Fruit fly (Drosophila melanogaster): ENCODE results near the gene CG17625.

Gene CG17625

DNA sequence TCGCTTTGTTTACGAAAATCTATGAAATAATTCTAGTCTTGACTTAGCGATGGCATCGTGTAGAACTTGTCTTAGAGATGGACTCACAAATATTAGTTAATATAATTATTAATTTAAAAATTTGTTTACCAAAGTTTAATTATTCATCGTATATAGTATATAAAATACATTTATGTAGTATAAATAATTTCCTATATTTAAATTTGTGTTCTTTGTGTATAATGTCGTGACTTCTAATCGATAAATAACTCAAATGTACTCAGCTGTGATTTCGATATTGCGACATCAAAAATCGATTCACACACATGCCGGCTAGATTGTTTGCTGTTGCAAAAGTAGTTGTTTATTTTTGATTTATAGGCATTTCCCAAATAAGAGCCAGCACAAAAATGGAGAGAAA is 3.7 kb downstream of the CG17625 start, which contains the start of the genes wfs1 and Nup133 (continued):
- TF ChIP-seq CG8119 (GFP tag; IDR thresholded peaks at IDR 0.05) (peak; percentile 63; the same call in 2 of the 3 replicates), Smox (GFP tag; optimal IDR thresholded peaks at IDR 0.05) (no peak), CG10669 (GFP tag; optimal IDR thresholded peaks at IDR 0.05) (no peak), Sox14 (GFP tag; optimal IDR thresholded peaks at IDR 0.05) (peak; percentile 56), eg (GFP tag; IDR thresholded peaks at IDR 0.05) (no peak), dsx (GFP tag; optimal IDR thresholded peaks at IDR 0.05; ENCODE audit: poor library complexity, severe bottlenecking) (peak; percentile 81), pdm3 (GFP tag; optimal IDR thresholded peaks at IDR 0.05) (no peak), CG34406 (GFP tag; optimal IDR thresholded peaks at IDR 0.05) (peak; percentile 72), topi (GFP tag; optimal IDR thresholded peaks at IDR 0.05) (no peak), CG6163 (GFP tag; IDR thresholded peaks at IDR 0.05) (peak; percentile 22; the same call in 1 of the 3 replicates), CG15336 (GFP tag; IDR thresholded peaks at IDR 0.05) (peak; percentile 24; the same call in 1 of the 2 replicates), CG6276 (GFP tag; optimal IDR thresholded peaks at IDR 0.05) (no peak), CG32006 (GFP tag; optimal IDR thresholded peaks at IDR 0.05) (no peak), Hr38 (GFP tag; optimal IDR thresholded peaks at IDR 0.05) (no peak)

DNA sequence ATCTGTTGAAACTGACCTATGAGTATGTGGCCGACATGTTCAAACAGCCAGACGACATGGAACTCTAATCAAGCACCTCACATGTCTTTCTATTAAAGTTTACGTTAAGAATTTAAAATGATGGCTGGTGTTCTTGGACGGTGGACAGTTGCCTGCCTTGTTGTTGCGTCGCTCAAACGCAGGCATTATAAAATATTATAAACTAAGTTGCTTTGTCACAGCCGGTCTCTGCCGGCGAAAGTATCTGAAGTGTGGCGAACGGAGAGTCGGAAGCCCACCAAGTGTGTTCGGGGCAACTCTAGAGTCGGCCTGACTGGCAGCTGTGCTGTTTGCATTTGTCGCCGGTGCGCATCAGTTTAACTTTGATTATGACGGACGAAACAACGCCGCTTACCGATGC is 8.0 kb downstream of the CG17625 start, which contains the start of gene cd:
Gene cd (plus strand): TSS at position 301 of the 400 bp plus-strand sequence.
- TF ChIP-seq fd59A (GFP tag; optimal IDR thresholded peaks at IDR 0.05) = no peak
- no peak for TF ChIP-seq CG9139 (GFP tag; optimal IDR thresholded peaks at IDR 0.05)
- TF ChIP-seq CG31627 (GFP tag; optimal IDR thresholded peaks at IDR 0.05) = no peak
- TF ChIP-seq Hr39 (GFP tag; optimal IDR thresholded peaks at IDR 0.05) = no peak
- no peak for TF ChIP-seq salr (GFP tag; optimal IDR thresholded peaks at IDR 0.05)

DNA sequence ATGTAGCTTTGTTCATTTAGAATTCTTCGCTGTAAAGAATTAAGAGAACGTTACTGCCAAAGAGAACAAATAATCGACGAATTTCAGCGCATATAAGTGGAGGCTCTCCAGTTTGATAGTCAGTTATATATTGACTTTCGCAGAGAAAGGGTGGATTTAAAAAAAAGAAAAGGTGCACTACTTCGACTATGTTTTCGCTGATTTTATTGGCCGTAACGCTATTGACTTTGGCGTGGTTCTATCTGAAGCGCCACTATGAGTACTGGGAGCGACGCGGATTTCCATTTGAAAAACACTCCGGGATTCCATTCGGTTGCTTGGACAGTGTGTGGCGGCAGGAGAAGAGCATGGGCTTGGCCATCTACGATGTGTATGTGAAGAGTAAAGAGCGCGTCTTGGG is 11.6 kb downstream of the CG17625 start, which contains the start of gene Cyp6d4:
Gene Cyp6d4 (plus strand): TSS at position 112 of the 400 bp plus-strand sequence.
- no peak for TF ChIP-seq Eip75B (GFP tag; optimal IDR thresholded peaks at IDR 0.05)
- TF ChIP-seq CG3919 (GFP tag; optimal IDR thresholded peaks at IDR 0.05) = no peak
- no peak for TF ChIP-seq CG6808 (GFP tag; optimal IDR thresholded peaks at IDR 0.05)
- TF ChIP-seq Smox (GFP tag; optimal IDR thresholded peaks at IDR 0.05) = no peak
- TF ChIP-seq CG10669 (GFP tag; optimal IDR thresholded peaks at IDR 0.05) = no peak
- TF ChIP-seq CG6854 (GFP tag; optimal IDR thresholded peaks at IDR 0.05) = no peak
- TF ChIP-seq spab (GFP tag; optimal IDR thresholded peaks at IDR 0.05) = no peak
- no peak for TF ChIP-seq salr (GFP tag; optimal IDR thresholded peaks at IDR 0.05)
- no peak for TF ChIP-seq CG6276 (GFP tag; optimal IDR thresholded peaks at IDR 0.05)
- no peak for TF ChIP-seq Eip93F (GFP tag; optimal IDR thresholded peaks at IDR 0.05)
- TF ChIP-seq dsx (GFP tag; optimal IDR thresholded peaks at IDR 0.05; ENCODE audit: poor library complexity, severe bottlenecking) = no peak
- no peak for TF ChIP-seq Eip78C (GFP tag)
- no peak for TF ChIP-seq Sox15 (GFP tag; optimal IDR thresholded peaks at IDR 0.05)

DNA sequence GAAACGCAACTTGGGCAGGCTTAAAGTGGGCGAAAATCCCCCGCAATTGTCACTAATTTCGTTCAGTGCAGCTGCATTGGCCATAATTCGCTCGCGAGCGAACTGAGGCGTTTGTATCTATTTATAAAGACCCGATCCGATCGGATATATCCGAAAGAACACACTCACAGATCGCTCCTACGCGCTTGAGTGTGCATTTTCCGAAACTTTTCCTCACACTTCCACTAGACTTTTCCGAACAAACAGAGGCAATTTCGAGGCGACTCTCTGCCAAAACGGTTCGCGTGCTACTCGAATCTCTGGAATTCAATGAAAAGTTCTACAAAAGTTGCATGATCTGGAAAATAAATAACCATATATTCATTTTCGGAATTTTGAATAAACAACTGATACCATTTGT is 15.1 kb downstream of the CG17625 start, which contains the start of the genes CG6972 and CCAP:
Gene CG6972 (plus strand): TSS at position 215 of the 400 bp plus-strand sequence.
Gene CCAP (minus strand): TSS at position 292 of the 400 bp plus-strand sequence.
- TF ChIP-seq cyc (GFP tag; optimal IDR thresholded peaks at IDR 0.05) (no peak), ss (GFP tag; optimal IDR thresholded peaks at IDR 0.05) (no peak), fkh (GFP tag; optimal IDR thresholded peaks at IDR 0.05) (no peak), svp (GFP tag) (no peak), CG3919 (GFP tag; optimal IDR thresholded peaks at IDR 0.05) (no peak), CG4318 (GFP tag; optimal IDR thresholded peaks at IDR 0.05) (no peak), Hr38 (GFP tag; optimal IDR thresholded peaks at IDR 0.05) (no peak), dsx (GFP tag; optimal IDR thresholded peaks at IDR 0.05; ENCODE audit: poor library complexity, severe bottlenecking) (no peak), spab (GFP tag; optimal IDR thresholded peaks at IDR 0.05) (no peak), CG6854 (GFP tag; optimal IDR thresholded peaks at IDR 0.05) (no peak), CG6163 (GFP tag; IDR thresholded peaks at IDR 0.05) (no peak)

DNA sequence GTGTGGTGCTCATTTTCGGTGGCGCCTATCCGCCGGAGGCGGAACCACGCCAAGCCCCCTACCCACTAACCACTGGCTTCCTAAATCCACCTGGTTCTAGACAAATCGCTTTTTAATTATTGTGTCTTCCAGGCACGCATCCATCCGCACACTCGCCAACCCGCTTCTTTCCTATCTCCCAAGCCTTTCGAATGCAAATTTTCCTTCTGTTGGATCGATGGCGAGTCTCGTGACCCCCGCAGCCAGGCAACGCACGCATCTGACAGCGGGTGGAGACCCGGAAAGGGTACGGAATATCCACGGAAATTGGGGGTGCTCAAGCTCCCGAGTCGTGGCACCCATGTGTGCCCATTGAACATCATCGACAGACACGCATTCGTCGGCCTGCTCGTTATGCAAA is 20.5 kb downstream of the CG17625 start, which contains the start of gene CG13842:
Gene CG13842 (minus strand): TSS at position 101 of the 400 bp plus-strand sequence.
- no peak for TF ChIP-seq Sox15 (GFP tag; optimal IDR thresholded peaks at IDR 0.05)
- TF ChIP-seq Lpt (GFP tag; optimal IDR thresholded peaks at IDR 0.05) = no peak
- TF ChIP-seq fd59A (GFP tag; optimal IDR thresholded peaks at IDR 0.05) = no peak
- TF ChIP-seq CG6808 (GFP tag; optimal IDR thresholded peaks at IDR 0.05) = no peak
- TF ChIP-seq CG6854 (GFP tag; optimal IDR thresholded peaks at IDR 0.05) = no peak
- TF ChIP-seq pdm3 (GFP tag; optimal IDR thresholded peaks at IDR 0.05) = no peak
- no peak for TF ChIP-seq CG16779 (tag; optimal IDR thresholded peaks at IDR 0.05)
- no peak for TF ChIP-seq CG8632 (GFP tag; optimal IDR thresholded peaks at IDR 0.05)
- no peak for TF ChIP-seq Hr4 (GFP tag; optimal IDR thresholded peaks at IDR 0.05)
- no peak for TF ChIP-seq Hr38 (GFP tag; optimal IDR thresholded peaks at IDR 0.05)
- TF ChIP-seq ss (GFP tag; optimal IDR thresholded peaks at IDR 0.05) = no peak
- no peak for TF ChIP-seq CG6276 (GFP tag; optimal IDR thresholded peaks at IDR 0.05)
- no peak for TF ChIP-seq CG34406 (GFP tag; optimal IDR thresholded peaks at IDR 0.05)
- no peak for TF ChIP-seq Met (GFP tag; optimal IDR thresholded peaks at IDR 0.05)
- TF ChIP-seq CG3032 (tag; optimal IDR thresholded peaks at IDR 0.05) = no peak
- TF ChIP-seq cyc (GFP tag; optimal IDR thresholded peaks at IDR 0.05) = no peak
- TF ChIP-seq lz (GFP tag; optimal IDR thresholded peaks at IDR 0.05) = no peak
